Fruit fly (Drosophila melanogaster) whole organism, embryonic: Measurements from ENCODE around the gene tomb.

Experiments used
- BEAF-32 ChIP-seq: fragments of 200-800 bp; sonication (Bioruptor generic); optimal IDR thresholded peaks from 3 replicates; lab custom pipeline; 2017; ENCODE audit warnings: missing biosample characterization, missing genetic modification characterization, mild to moderate bottlenecking, moderate library complexity, missing genetic modification reagents
- Bgb ChIP-seq: fragments of 200-800 bp; sonication (Bioruptor generic); IDR thresholded peaks from 2 replicates; pipeline ENCODE4 v1.3.6; 2022; ENCODE audit warnings: missing biosample characterization, missing genetic modification characterization; ENCODE audit not compliant: partially characterized antibody
- CG13287 ChIP-seq: fragments of 200-800 bp; sonication (Bioruptor generic); IDR thresholded peaks from 2 replicates; pipeline ENCODE4 v1.3.6; 2022; ENCODE audit warnings: missing biosample characterization, missing genetic modification characterization; ENCODE audit not compliant: partially characterized antibody
- CG15514 ChIP-seq: fragments of 200-800 bp; sonication (Bioruptor generic); optimal IDR thresholded peaks from 3 replicates; lab custom pipeline; 2017; ENCODE audit warnings: missing biosample characterization, missing genetic modification characterization, mild to moderate bottlenecking, moderate library complexity, missing genetic modification reagents
- CG2199 ChIP-seq: fragments of 200-800 bp; sonication (Bioruptor generic); IDR thresholded peaks from 3 replicates; pipeline ENCODE4 v1.3.6; 2022; ENCODE audit warnings: missing biosample characterization, missing genetic modification characterization
- CG34224 ChIP-seq: fragments of 200-800 bp; sonication (Bioruptor generic); IDR thresholded peaks from 3 replicates; pipeline ENCODE4 v1.3.6; 2022; ENCODE audit warnings: missing biosample characterization, missing genetic modification characterization; ENCODE audit not compliant: partially characterized antibody
- CG4282 ChIP-seq: fragments of 200-800 bp; sonication (Bioruptor generic); optimal IDR thresholded peaks from 2 replicates; lab custom pipeline; 2016; ENCODE audit warnings: missing biosample characterization, missing genetic modification characterization
- CG4424 ChIP-seq: fragments of 200-800 bp; sonication (Bioruptor generic); optimal IDR thresholded peaks from 3 replicates; lab custom pipeline; 2016; ENCODE audit warnings: missing biosample characterization, missing genetic modification characterization
- CG6654 ChIP-seq: fragments of 200-800 bp; sonication (Bioruptor generic); optimal IDR thresholded peaks from 2 replicates; lab custom pipeline; 2017; ENCODE audit warnings: missing biosample characterization, mild to moderate bottlenecking, missing genetic modification characterization
- CG6791 ChIP-seq: fragments of 200-800 bp; sonication (Bioruptor generic); IDR thresholded peaks from 3 replicates; pipeline ENCODE4 v1.3.6; 2022; ENCODE audit warnings: missing biosample characterization, missing genetic modification characterization; ENCODE audit not compliant: partially characterized antibody
- CG6854 ChIP-seq: fragments of 200-800 bp; sonication (Bioruptor generic); optimal IDR thresholded peaks from 3 replicates; lab custom pipeline; 2017; ENCODE audit warnings: missing biosample characterization, mild to moderate bottlenecking, missing genetic modification characterization
- CG7963 ChIP-seq: fragments of 200-800 bp; sonication (Bioruptor generic); IDR thresholded peaks from 3 replicates; pipeline ENCODE4 v1.3.6; 2022; ENCODE audit warnings: missing biosample characterization, missing genetic modification characterization; ENCODE audit not compliant: partially characterized antibody
- Doc3 ChIP-seq: fragments of 200-800 bp; sonication (Bioruptor generic); IDR thresholded peaks from 3 replicates; pipeline ENCODE4 v1.3.6; 2022; ENCODE audit warnings: missing biosample characterization, missing genetic modification characterization; ENCODE audit not compliant: partially characterized antibody
- Dp ChIP-seq: fragments of 200-800 bp; sonication (Bioruptor generic); optimal IDR thresholded peaks from 2 replicates; lab custom pipeline; 2018; ENCODE audit warnings: missing biosample characterization, mild to moderate bottlenecking, missing genetic modification characterization, moderate library complexity
- Dref ChIP-seq: fragments of 200-800 bp; sonication (Bioruptor generic); IDR thresholded peaks from 2 replicates; pipeline ENCODE4 v1.3.6; 2022; ENCODE audit warnings: missing biosample characterization, missing genetic modification characterization
- E2f2 ChIP-seq: fragments of 200-800 bp; sonication (Bioruptor generic); IDR thresholded peaks from 2 replicates; pipeline ENCODE4 v1.3.6; 2022; ENCODE audit warnings: missing biosample characterization, missing genetic modification characterization
- HLH4C ChIP-seq: fragments of 200-800 bp; sonication (Bioruptor generic); IDR thresholded peaks from 3 replicates; pipeline ENCODE4 v1.3.6; 2022; ENCODE audit warnings: missing biosample characterization, missing genetic modification characterization; ENCODE audit not compliant: partially characterized antibody
- Hr78 ChIP-seq, 2 experiments: fragments of 200-800 bp in 1 of 2; fragments of >200 bp in 1 of 2; sonication (Bioruptor generic) in 1 of 2; optimal IDR thresholded peaks; 2 replicates each; lab custom pipeline; 2017 to 2019; ENCODE audit warnings: missing biosample characterization in 2 of 2, missing genetic modification characterization in 2 of 2, mild to moderate bottlenecking in 1 of 2, moderate library complexity in 1 of 2
- Lhr ChIP-seq: fragments of 200-800 bp; sonication (Bioruptor generic); optimal IDR thresholded peaks from 3 replicates; lab custom pipeline; 2017; ENCODE audit warnings: mild to moderate bottlenecking, missing biosample characterization, missing genetic modification reagents, missing genetic modification characterization
- MBD-R2 ChIP-seq: fragments of 200-800 bp; sonication (Bioruptor generic); IDR thresholded peaks from 2 replicates; pipeline ENCODE4 v1.3.6; 2022; ENCODE audit warnings: missing biosample characterization, missing genetic modification characterization
- Myb ChIP-seq: fragments of 200-800 bp; sonication (Bioruptor generic); optimal IDR thresholded peaks from 2 replicates; lab custom pipeline; 2016; ENCODE audit warnings: missing biosample characterization, missing genetic modification characterization
- Scr ChIP-seq: fragments of 200-800 bp; sonication (Bioruptor generic); IDR thresholded peaks from 2 replicates; pipeline ENCODE4 v1.3.6; 2022; ENCODE audit warnings: missing biosample characterization, missing genetic modification characterization; ENCODE audit not compliant: partially characterized antibody
- Sry-δ ChIP-seq: fragments of 200-800 bp; sonication (Bioruptor generic); optimal IDR thresholded peaks from 2 replicates; lab custom pipeline; 2016; ENCODE audit warnings: missing biosample characterization, missing genetic modification characterization
- YL-1 ChIP-seq: fragments of 200-800 bp; sonication (Bioruptor generic); optimal IDR thresholded peaks from 3 replicates; lab custom pipeline; 2017; ENCODE audit warnings: missing biosample characterization, mild to moderate bottlenecking, missing genetic modification characterization
- ab ChIP-seq: fragments of 200-800 bp; sonication (Bioruptor generic); optimal IDR thresholded peaks from 2 replicates; lab custom pipeline; 2016; ENCODE audit warnings: missing biosample characterization, missing genetic modification characterization
- ac ChIP-seq: fragments of 200-800 bp; sonication (Bioruptor generic); optimal IDR thresholded peaks from 3 replicates; lab custom pipeline; 2017; ENCODE audit warnings: missing biosample characterization, mild to moderate bottlenecking, missing genetic modification characterization
- amos ChIP-seq: fragments of 200-800 bp; sonication (Bioruptor generic); IDR thresholded peaks from 2 replicates; pipeline ENCODE4 v1.3.6; 2022; ENCODE audit warnings: missing biosample characterization, missing genetic modification characterization; ENCODE audit not compliant: partially characterized antibody
- bbx ChIP-seq: fragments of 200-800 bp; sonication (Bioruptor generic); IDR thresholded peaks from 2 replicates; pipeline ENCODE4 v1.3.6; 2022; ENCODE audit warnings: missing biosample characterization, missing genetic modification characterization; ENCODE audit not compliant: partially characterized antibody
- chinmo ChIP-seq: fragments of 200-800 bp; sonication (Bioruptor generic); IDR thresholded peaks from 4 replicates; pipeline ENCODE4 v1.3.6; 2022; ENCODE audit warnings: missing biosample characterization, missing genetic modification characterization; ENCODE audit not compliant: partially characterized antibody
- crp ChIP-seq, 2 experiments: fragments of 200-800 bp; sonication (Bioruptor generic); optimal IDR thresholded peaks; 2 replicates in 1 of 2; 3 replicates in 1 of 2; lab custom pipeline; 2017; ENCODE audit warnings: missing biosample characterization in 2 of 2, missing genetic modification characterization in 2 of 2, mild to moderate bottlenecking in 1 of 2, moderate library complexity in 1 of 2
- hb ChIP-seq: fragments of 200-800 bp; sonication (Bioruptor generic); IDR thresholded peaks from 3 replicates; pipeline ENCODE4 v1.3.6; 2022; ENCODE audit warnings: missing biosample characterization, missing genetic modification characterization; ENCODE audit not compliant: partially characterized antibody
- hbn ChIP-seq: fragments of 200-800 bp; sonication (Bioruptor generic); IDR thresholded peaks from 2 replicates; pipeline ENCODE4 v1.3.6; 2022; ENCODE audit warnings: missing biosample characterization, missing genetic modification characterization; ENCODE audit not compliant: partially characterized antibody
- inv ChIP-seq: fragments of 200-800 bp; sonication (Bioruptor generic); IDR thresholded peaks from 2 replicates; pipeline ENCODE4 v1.3.6; 2022; ENCODE audit warnings: missing biosample characterization, missing genetic modification characterization; ENCODE audit not compliant: partially characterized antibody
- knrl ChIP-seq: fragments of 200-800 bp; sonication (Bioruptor generic); IDR thresholded peaks from 3 replicates; pipeline ENCODE4 v1.3.6; 2022; ENCODE audit warnings: missing biosample characterization, missing genetic modification characterization; ENCODE audit not compliant: partially characterized antibody
- mld ChIP-seq: fragments of 200-800 bp; sonication (Bioruptor generic); IDR thresholded peaks from 3 replicates; pipeline ENCODE4 v1.3.6; 2022; ENCODE audit warnings: missing biosample characterization, missing genetic modification characterization; ENCODE audit not compliant: partially characterized antibody
- nerfin-2 ChIP-seq: fragments of 200-800 bp; sonication (Bioruptor generic); IDR thresholded peaks from 2 replicates; pipeline ENCODE4 v1.3.6; 2022; ENCODE audit warnings: missing biosample characterization, missing genetic modification characterization; ENCODE audit not compliant: partially characterized antibody
- phol ChIP-seq: fragments of 200-800 bp; sonication (Bioruptor generic); optimal IDR thresholded peaks from 3 replicates; lab custom pipeline; 2018; ENCODE audit warnings: missing biosample characterization, mild to moderate bottlenecking, missing genetic modification characterization, moderate library complexity
- row ChIP-seq: fragments of 200-800 bp; sonication (Bioruptor generic); IDR thresholded peaks from 3 replicates; pipeline ENCODE4 v1.3.6; 2022; ENCODE audit warnings: missing biosample characterization, missing genetic modification characterization
- sna ChIP-seq: fragments of 200-800 bp; sonication (Bioruptor generic); IDR thresholded peaks from 2 replicates; pipeline ENCODE4 v1.3.6; 2022; ENCODE audit warnings: missing biosample characterization, missing genetic modification characterization; ENCODE audit not compliant: partially characterized antibody
- sob ChIP-seq: fragments of 200-800 bp; sonication (Bioruptor generic); IDR thresholded peaks from 2 replicates; pipeline ENCODE4 v1.3.6; 2022; ENCODE audit warnings: missing biosample characterization, missing genetic modification characterization
- ssp ChIP-seq: fragments of 200-800 bp; sonication (Bioruptor generic); IDR thresholded peaks from 2 replicates; pipeline ENCODE4 v1.3.6; 2022; ENCODE audit warnings: missing biosample characterization, missing genetic modification characterization
- stc ChIP-seq: fragments of 200-800 bp; sonication (Bioruptor generic); IDR thresholded peaks from 2 replicates; pipeline ENCODE4 v1.3.6; 2022; ENCODE audit warnings: missing biosample characterization, missing genetic modification characterization
- stwl ChIP-seq: fragments of 200-800 bp; sonication (Bioruptor generic); optimal IDR thresholded peaks from 3 replicates; lab custom pipeline; 2018; ENCODE audit warnings: missing biosample characterization, mild to moderate bottlenecking, missing genetic modification characterization, moderate library complexity
- tna ChIP-seq: fragments of 200-800 bp; sonication (Bioruptor generic); IDR thresholded peaks from 2 replicates; pipeline ENCODE4 v1.3.6; 2022; ENCODE audit warnings: missing biosample characterization, missing genetic modification characterization; ENCODE audit not compliant: partially characterized antibody
- unc-4 ChIP-seq: fragments of 200-800 bp; sonication (Bioruptor generic); IDR thresholded peaks from 2 replicates; pipeline ENCODE4 v1.3.6; 2022; ENCODE audit warnings: missing biosample characterization, missing genetic modification characterization; ENCODE audit not compliant: partially characterized antibody
- zen2 ChIP-seq: fragments of 200-800 bp; sonication (Bioruptor generic); IDR thresholded peaks from 3 replicates; pipeline ENCODE4 v1.3.6; 2022; ENCODE audit warnings: missing biosample characterization, missing genetic modification characterization; ENCODE audit not compliant: partially characterized antibody

Gene tomb

dm6 chr2L:5527861-5528260 is 8.7 kb downstream of the tomb start, which contains the start of gene CG31915 (continued):
- no peak for TF ChIP-seq CG4282 (GFP tag; lab: Kevin White, UChicago)
- TF ChIP-seq hb (GFP tag; lab: Robert Waterston, UW): peak; percentile 85
- peak; percentile 8 for TF ChIP-seq BEAF-32 (GFP tag; lab: Kevin White, UChicago)
- TF ChIP-seq E2f2 (GFP tag; lab: Robert Waterston, UW): peak; percentile 91
- TF ChIP-seq Bgb (GFP tag; lab: Robert Waterston, UW): peak; percentile 83
- TF ChIP-seq sna (GFP tag; lab: Robert Waterston, UW): 0 out of 2 replicates have a peak, but pooled peaks have one; percentile 39
- TF ChIP-seq unc-4 (GFP tag; lab: Robert Waterston, UW): peak; percentile 25; the same call in 1 of the 2 replicates
- peak; percentile 89 for TF ChIP-seq CG6791
- peak; percentile 29 for TF ChIP-seq Sry-δ (GFP tag; lab: Kevin White, UChicago)
- TF ChIP-seq CG7963 (GFP tag; lab: Robert Waterston, UW): peak; percentile 83; the same call in 2 of the 3 replicates
- TF ChIP-seq stc (GFP tag; lab: Robert Waterston, UW): no peak
- TF ChIP-seq CG6854: peak; percentile 77
- TF ChIP-seq Myb (GFP tag; lab: Kevin White, UChicago): peak; percentile 64
- TF ChIP-seq Scr (GFP tag; lab: Robert Waterston, UW): peak; percentile 67
- TF ChIP-seq bbx (GFP tag; lab: Robert Waterston, UW): peak; percentile 83
- peak; percentile 87 for TF ChIP-seq Dp (GFP tag; lab: Kevin White, UChicago)
- TF ChIP-seq sob (GFP tag; lab: Robert Waterston, UW): no peak
- TF ChIP-seq chinmo (GFP tag; lab: Robert Waterston, UW): peak; percentile 91
- peak; percentile 51 for TF ChIP-seq hbn (GFP tag; lab: Robert Waterston, UW)
- peak; percentile 61; the same call in 1 of the 2 replicates for TF ChIP-seq amos (GFP tag; lab: Robert Waterston, UW)
- TF ChIP-seq MBD-R2 (GFP tag; lab: Robert Waterston, UW): peak; percentile 82
- TF ChIP-seq CG6654: peak; percentile 100
- no peak for TF ChIP-seq CG4424
- peak; percentile 92 for TF ChIP-seq Dref (GFP tag; lab: Robert Waterston, UW)
- TF ChIP-seq CG2199 (GFP tag; lab: Robert Waterston, UW): 0 out of 3 replicates have a peak, but pooled peaks have one; percentile 25
- peak; percentile 29 for TF ChIP-seq CG15514
- TF ChIP-seq nerfin-2 (GFP tag; lab: Robert Waterston, UW): peak; percentile 86
- TF ChIP-seq Lhr: no peak
- TF ChIP-seq mld (GFP tag; lab: Robert Waterston, UW): peak; percentile 68; the same call in 1 of the 3 replicates
- peak in 1 of 2 experiments; percentile 81 for TF ChIP-seq Hr78 (GFP tag; optimal IDR thresholded peaks at IDR 0.05; lab: Kevin White, UChicago)
- peak; percentile 21 for TF ChIP-seq YL-1 (GFP tag; lab: Kevin White, UChicago)
- peak; percentile 85 for TF ChIP-seq tna (GFP tag; lab: Robert Waterston, UW)
- peak; percentile 53; the same call in 2 of the 3 replicates for TF ChIP-seq Doc3 (GFP tag; lab: Robert Waterston, UW)
- peak; percentile 23 to 85 for TF ChIP-seq crp (GFP tag; optimal IDR thresholded peaks at IDR 0.05; lab: Kevin White, UChicago)
- TF ChIP-seq ssp (GFP tag; lab: Robert Waterston, UW): no peak
- peak; percentile 66 for TF ChIP-seq CG13287
- no peak for TF ChIP-seq ab
- TF ChIP-seq phol (tag; lab: Kevin White, UChicago): peak; percentile 7
- TF ChIP-seq zen2 (GFP tag; lab: Robert Waterston, UW): peak; percentile 61; the same call in 2 of the 3 replicates
- peak; percentile 51; the same call in 1 of the 3 replicates for TF ChIP-seq knrl (GFP tag; lab: Robert Waterston, UW)
- TF ChIP-seq row (GFP tag; lab: Robert Waterston, UW): no peak
- TF ChIP-seq CG34224 (GFP tag; lab: Robert Waterston, UW): peak; percentile 62; the same call in 2 of the 3 replicates
- TF ChIP-seq HLH4C (GFP tag; lab: Robert Waterston, UW): peak; percentile 87
- peak; percentile 41 for TF ChIP-seq inv
- TF ChIP-seq stwl (tag; lab: Kevin White, UChicago): peak; percentile 72
- no peak for TF ChIP-seq ac (GFP tag; lab: Kevin White, UChicago)
